Worm (Caenorhabditis elegans): ENCODE measurements around the gene R05D8.11.

R05D8.11 gene

DNA sequence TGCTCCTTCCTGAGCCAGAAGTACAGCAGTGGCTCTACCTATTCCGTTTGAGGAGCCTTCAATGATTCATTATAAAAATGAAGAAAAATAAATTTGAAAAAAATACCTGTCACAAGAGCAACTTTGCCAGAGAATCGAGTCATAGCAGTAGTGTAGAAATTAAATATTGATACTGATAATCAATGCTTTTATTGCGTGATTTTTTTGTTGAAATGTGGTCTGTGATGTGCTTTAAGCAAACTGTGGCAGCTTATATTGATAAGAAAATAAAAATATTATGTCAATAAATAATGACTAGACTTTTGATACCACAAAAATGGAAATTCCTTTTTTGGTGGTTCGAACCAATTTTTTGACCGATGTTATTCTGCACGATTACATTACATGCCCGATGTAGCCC, 15.6 kb downstream of the R05D8.11 start, which contains the start of gene dhs-14:
Gene dhs-14 (minus strand): TSS at position 149 of the 400 bp plus-strand sequence.
- TF ChIP-seq eyg-1 (tag; optimal IDR thresholded peaks at IDR 0.05), result no peak
- TF ChIP-seq fax-1 (tag; optimal IDR thresholded peaks at IDR 0.05), result no peak
- TF ChIP-seq nfya-1 (tag; optimal IDR thresholded peaks at IDR 0.05), result no peak
- no peak for TF ChIP-seq ceh-19 (GFP tag; optimal IDR thresholded peaks at IDR 0.05)
- TF ChIP-seq ceh-48 (tag; optimal IDR thresholded peaks at IDR 0.05), result no peak
- TF ChIP-seq ets-4 (tag; optimal IDR thresholded peaks at IDR 0.05), result no peak
- no peak for TF ChIP-seq sox-2 (GFP tag; IDR thresholded peaks at IDR 0.05)
- TF ChIP-seq hlh-30 (tag; optimal IDR thresholded peaks at IDR 0.05; ENCODE audit: insufficient read depth), result no peak
- TF ChIP-seq ceh-2 (tag; optimal IDR thresholded peaks at IDR 0.05), result no peak
- no peak for TF ChIP-seq ceh-34 (tag; optimal IDR thresholded peaks at IDR 0.05)
- TF ChIP-seq ceh-45 (GFP tag; IDR thresholded peaks at IDR 0.05), result no peak
- TF ChIP-seq K09A11.1 (tag; optimal IDR thresholded peaks at IDR 0.05; ENCODE audit: insufficient read depth), result no peak

ce11 chrV:2763105-2763504, 17.6 kb downstream of the R05D8.11 start, which contains the start of gene R05D8.7:
R05D8.7 (minus strand) TSS chrV:2763208.
- TF ChIP-seq syd-9 (tag; optimal IDR thresholded peaks at IDR 0.05), result no peak

ce11 chrV:2761470-2761869, 19.2 kb downstream of the R05D8.11 start:
- no peak for TF ChIP-seq ceh-31 (tag; optimal IDR thresholded peaks at IDR 0.05)
- no peak for TF ChIP-seq tbx-2 (tag; optimal IDR thresholded peaks at IDR 0.05)
- no peak for TF ChIP-seq ztf-16 (tag; optimal IDR thresholded peaks at IDR 0.05)
- TF ChIP-seq Y22D7AL.16 (tag; optimal IDR thresholded peaks at IDR 0.05), result no peak
- TF ChIP-seq ttx-3 (tag; optimal IDR thresholded peaks at IDR 0.05), result no peak
- no peak for TF ChIP-seq npax-4 (tag; optimal IDR thresholded peaks at IDR 0.05)
- TF ChIP-seq fax-1 (tag; optimal IDR thresholded peaks at IDR 0.05), result no peak
- TF ChIP-seq pqm-1 (tag; optimal IDR thresholded peaks at IDR 0.05), result no peak
- TF ChIP-seq ceh-14 (tag; optimal IDR thresholded peaks at IDR 0.05), result no peak
- TF ChIP-seq pag-3 (tag; optimal IDR thresholded peaks at IDR 0.05; ENCODE audit: borderline replicate concordance), result no peak
- TF ChIP-seq unc-86 (tag; optimal IDR thresholded peaks at IDR 0.05), result no peak
- no peak for TF ChIP-seq madf-2 (tag; optimal IDR thresholded peaks at IDR 0.05)
- TF ChIP-seq T23F11.4 (GFP tag; optimal IDR thresholded peaks at IDR 0.05), result no peak
- no peak for TF ChIP-seq K02D7.2 (tag; optimal IDR thresholded peaks at IDR 0.05)
- no peak for TF ChIP-seq hlh-30 (tag; optimal IDR thresholded peaks at IDR 0.05; ENCODE audit: insufficient read depth)
- no peak for TF ChIP-seq fkh-10 (GFP tag; optimal IDR thresholded peaks at IDR 0.05)
- no peak for TF ChIP-seq nfya-1 (tag; optimal IDR thresholded peaks at IDR 0.05)
- TF ChIP-seq eyg-1 (tag; optimal IDR thresholded peaks at IDR 0.05), result no peak
- TF ChIP-seq ceh-22 (tag; optimal IDR thresholded peaks at IDR 0.05), result no peak
- no peak for TF ChIP-seq ceh-6 (GFP tag; optimal IDR thresholded peaks at IDR 0.05)

- TF ChIP-seq K09A11.1 (tag; optimal IDR thresholded peaks at IDR 0.05; ENCODE audit: insufficient read depth), result no peak
- TF ChIP-seq pha-4 (tag; optimal IDR thresholded peaks at IDR 0.05), result no peak
- no peak for TF ChIP-seq pat-9 (tag; optimal IDR thresholded peaks at IDR 0.05)
- TF ChIP-seq tbx-2 (tag; optimal IDR thresholded peaks at IDR 0.05), result no peak
- TF ChIP-seq nfya-1 (tag; optimal IDR thresholded peaks at IDR 0.05), result no peak
- TF ChIP-seq eyg-1 (tag; optimal IDR thresholded peaks at IDR 0.05), result no peak
- no peak for TF ChIP-seq mec-3 (tag; optimal IDR thresholded peaks at IDR 0.05; ENCODE audit: borderline replicate concordance)
These were observed 21.2 kb downstream of the R05D8.11 start, which contains the start of gene srg-58 for ce11 chrV:2759456-2759855. srg-58 (minus strand) TSS chrV:2759556.

- TF ChIP-seq ceh-48 (tag; optimal IDR thresholded peaks at IDR 0.05), result no peak
- TF ChIP-seq npax-4 (tag; optimal IDR thresholded peaks at IDR 0.05), result no peak
These were observed 22.2 kb downstream of the R05D8.11 start for ce11 chrV:2758437-2758836.

All from whole organism, late embryonic.